Fruit fly (Drosophila melanogaster) whole organism, embryonic: ENCODE data around the gene CG4730.

Experiments used
- Atf-2 ChIP-seq: fragments of 200-800 bp; sonication (Bioruptor generic); optimal IDR thresholded peaks from 2 replicates; lab custom pipeline; 2016; ENCODE audit warnings: missing biosample characterization, missing genetic modification characterization
- CG17359 ChIP-seq: fragments of 200-800 bp; sonication (Bioruptor generic); optimal IDR thresholded peaks from 3 replicates; lab custom pipeline; 2018; ENCODE audit warnings: missing biosample characterization, mild to moderate bottlenecking, missing genetic modification characterization, moderate library complexity
- CG2120 ChIP-seq: fragments of 200-800 bp; sonication (Bioruptor generic); optimal IDR thresholded peaks from 3 replicates; lab custom pipeline; 2016; ENCODE audit warnings: missing biosample characterization, missing genetic modification characterization
- CG2712 ChIP-seq: fragments of 200-800 bp; optimal IDR thresholded peaks from 3 replicates; lab custom pipeline; 2019; ENCODE audit warnings: missing biosample characterization, mild to moderate bottlenecking, missing genetic modification characterization, moderate library complexity
- CG30431 ChIP-seq: fragments of 200-800 bp; sonication (Bioruptor generic); optimal IDR thresholded peaks from 2 replicates; lab custom pipeline; 2017; ENCODE audit warnings: missing biosample characterization, missing genetic modification characterization
- CG4328 ChIP-seq: fragments of 200-800 bp; sonication (Bioruptor generic); optimal IDR thresholded peaks from 3 replicates; lab custom pipeline; 2017; ENCODE audit warnings: missing biosample characterization, missing genetic modification reagents, missing genetic modification characterization
- CG4730 ChIP-seq: fragments of 200-800 bp; sonication (Bioruptor generic); IDR thresholded peaks from 2 replicates; pipeline ENCODE4 v1.3.6; 2022; ENCODE audit warnings: missing biosample characterization, missing genetic modification characterization
- CG5180 ChIP-seq: fragments of 200-800 bp; sonication (Bioruptor generic); optimal IDR thresholded peaks from 3 replicates; lab custom pipeline; 2017; ENCODE audit warnings: missing biosample characterization, missing genetic modification characterization, mild to moderate bottlenecking, moderate library complexity, missing genetic modification reagents
- CG6791 ChIP-seq: fragments of 200-800 bp; sonication (Bioruptor generic); IDR thresholded peaks from 3 replicates; pipeline ENCODE4 v1.3.6; 2022; ENCODE audit warnings: missing biosample characterization, missing genetic modification characterization; ENCODE audit not compliant: partially characterized antibody
- CG7271 ChIP-seq: fragments of 200-800 bp; sonication (Bioruptor generic); optimal IDR thresholded peaks from 2 replicates; lab custom pipeline; 2018; ENCODE audit warnings: missing biosample characterization, mild to moderate bottlenecking, missing genetic modification characterization, moderate library complexity
- CG7839 ChIP-seq: fragments of 200-800 bp; sonication (Bioruptor generic); optimal IDR thresholded peaks from 3 replicates; lab custom pipeline; 2018; ENCODE audit warnings: missing biosample characterization, mild to moderate bottlenecking, missing genetic modification characterization, moderate library complexity
- CG8089 ChIP-seq: fragments of 200-800 bp; sonication (Bioruptor generic); optimal IDR thresholded peaks from 3 replicates; lab custom pipeline; 2016; ENCODE audit warnings: missing biosample characterization, missing genetic modification characterization
- CG9609 ChIP-seq: fragments of 200-800 bp; sonication (Bioruptor generic); optimal IDR thresholded peaks from 3 replicates; lab custom pipeline; 2016; ENCODE audit warnings: missing biosample characterization, missing genetic modification characterization
- Camta ChIP-seq: fragments of 200-800 bp; sonication (Bioruptor generic); optimal IDR thresholded peaks from 2 replicates; lab custom pipeline; 2016; ENCODE audit warnings: missing biosample characterization, missing genetic modification characterization
- CkIIα-i1 ChIP-seq: fragments of 200-800 bp; sonication (Bioruptor generic); IDR thresholded peaks from 2 replicates; pipeline ENCODE4 v1.3.6; 2022; ENCODE audit warnings: missing biosample characterization, missing genetic modification characterization
- D ChIP-seq, 2 experiments: fragments of 200-800 bp in 1 of 2; fragments of >200 bp in 1 of 2; sonication (Bioruptor generic) in 1 of 2; optimal IDR thresholded peaks; 2 replicates in 1 of 2; 3 replicates in 1 of 2; lab custom pipeline; 2017; ENCODE audit warnings: mild to moderate bottlenecking in 1 of 2, missing biosample characterization in 1 of 2, missing genetic modification characterization in 1 of 2, missing genetic modification reagents in 1 of 2
- D19A ChIP-seq: fragments of 200-800 bp; optimal IDR thresholded peaks from 3 replicates; lab custom pipeline; 2019; ENCODE audit warnings: missing biosample characterization, mild to moderate bottlenecking, missing genetic modification characterization, moderate library complexity
- Eip74EF ChIP-seq, 2 experiments: fragments of 200-800 bp in 1 of 2; fragments of >200 bp in 1 of 2; sonication (Bioruptor generic) in 1 of 2; optimal IDR thresholded peaks; 2 replicates each; lab custom pipeline; 2017 to 2019; ENCODE audit warnings: missing biosample characterization in 2 of 2, missing genetic modification characterization in 2 of 2, mild to moderate bottlenecking in 1 of 2, moderate library complexity in 1 of 2
- Ets65A ChIP-seq: fragments of 200-800 bp; sonication (Bioruptor generic); peaks from one replicate; lab custom pipeline; 2016; ENCODE audit warnings: missing biosample characterization, missing genetic modification characterization
- Fer2 ChIP-seq: fragments of 200-800 bp; sonication (Bioruptor generic); optimal IDR thresholded peaks from 2 replicates; lab custom pipeline; 2018; ENCODE audit warnings: missing biosample characterization, mild to moderate bottlenecking, missing genetic modification characterization, moderate library complexity
- HLH4C ChIP-seq: fragments of 200-800 bp; sonication (Bioruptor generic); IDR thresholded peaks from 3 replicates; pipeline ENCODE4 v1.3.6; 2022; ENCODE audit warnings: missing biosample characterization, missing genetic modification characterization; ENCODE audit not compliant: partially characterized antibody
- HmgZ ChIP-seq: fragments of 200-800 bp; sonication (Bioruptor generic); optimal IDR thresholded peaks from 2 replicates; lab custom pipeline; 2018; ENCODE audit warnings: missing biosample characterization, mild to moderate bottlenecking, missing genetic modification characterization
- Hmr ChIP-seq: fragments of 200-800 bp; sonication (Bioruptor generic); optimal IDR thresholded peaks from 3 replicates; lab custom pipeline; 2017; ENCODE audit warnings: mild to moderate bottlenecking, missing biosample characterization, missing genetic modification reagents, missing genetic modification characterization
- Med ChIP-seq: fragments of 200-800 bp; sonication (Bioruptor generic); peaks from one replicate; lab custom pipeline; 2016; ENCODE audit warnings: missing biosample characterization, missing genetic modification characterization, mild to moderate bottlenecking, inconsistent platforms, moderate library complexity
- Nf-YA ChIP-seq: fragments of 200-800 bp; sonication (Bioruptor generic); IDR thresholded peaks from 2 replicates; pipeline ENCODE4 v1.3.6; 2022; ENCODE audit warnings: missing biosample characterization, missing genetic modification characterization
- Oli ChIP-seq: fragments of 200-800 bp; sonication (Bioruptor generic); optimal IDR thresholded peaks from 2 replicates; lab custom pipeline; 2018; ENCODE audit warnings: missing biosample characterization, mild to moderate bottlenecking, missing genetic modification characterization, moderate library complexity
- Poxn ChIP-seq: fragments of 200-800 bp; sonication (Bioruptor generic); IDR thresholded peaks from 2 replicates; pipeline ENCODE4 v1.3.6; 2022; ENCODE audit warnings: missing biosample characterization, missing genetic modification characterization
- Taf1 ChIP-seq: fragments of 200-800 bp; sonication (Bioruptor generic); IDR thresholded peaks from 2 replicates; pipeline ENCODE4 v1.3.6; 2022; ENCODE audit warnings: missing biosample characterization, missing genetic modification characterization
- Xbp1 ChIP-seq: fragments of 200-800 bp; sonication (Bioruptor generic); optimal IDR thresholded peaks from 3 replicates; lab custom pipeline; 2016; ENCODE audit warnings: missing biosample characterization, mild to moderate bottlenecking, missing genetic modification characterization
- aop ChIP-seq: fragments of 200-800 bp; sonication (Bioruptor generic); IDR thresholded peaks from 2 replicates; pipeline ENCODE4 v1.3.6; 2022; ENCODE audit warnings: missing biosample characterization, missing genetic modification characterization
- cg ChIP-seq: fragments of 200-800 bp; sonication (Bioruptor generic); optimal IDR thresholded peaks from 3 replicates; lab custom pipeline; 2019; ENCODE audit warnings: missing biosample characterization, mild to moderate bottlenecking, missing genetic modification characterization, moderate library complexity
- dmrt11E ChIP-seq: fragments of 200-800 bp; sonication (Bioruptor generic); optimal IDR thresholded peaks from 3 replicates; lab custom pipeline; 2018; ENCODE audit warnings: missing biosample characterization, mild to moderate bottlenecking, missing genetic modification characterization, moderate library complexity
- dmrt99B ChIP-seq: fragments of 200-800 bp; sonication (Bioruptor generic); optimal IDR thresholded peaks from 2 replicates; lab custom pipeline; 2018; ENCODE audit warnings: missing biosample characterization, mild to moderate bottlenecking, missing genetic modification characterization, moderate library complexity
- ewg ChIP-seq: fragments of 200-800 bp; sonication (Bioruptor generic); optimal IDR thresholded peaks from 3 replicates; lab custom pipeline; 2017; ENCODE audit warnings: mild to moderate bottlenecking, missing biosample characterization, missing genetic modification reagents, missing genetic modification characterization
- fd3F ChIP-seq: fragments of 200-800 bp; sonication (Bioruptor generic); optimal IDR thresholded peaks from 2 replicates; lab custom pipeline; 2018; ENCODE audit warnings: missing biosample characterization, mild to moderate bottlenecking, missing genetic modification characterization, moderate library complexity
- her ChIP-seq: fragments of 200-800 bp; sonication (Bioruptor generic); optimal IDR thresholded peaks from 2 replicates; lab custom pipeline; 2016; ENCODE audit warnings: missing biosample characterization, missing genetic modification characterization
- insv ChIP-seq, 2 experiments: fragments of 200-800 bp; sonication (Bioruptor generic); optimal IDR thresholded peaks; 3 replicates each; lab custom pipeline; 2016 to 2018; ENCODE audit warnings: missing biosample characterization in 2 of 2, missing genetic modification characterization in 2 of 2
- nom ChIP-seq: fragments of 200-800 bp; sonication (Bioruptor generic); optimal IDR thresholded peaks from 2 replicates; lab custom pipeline; 2017; ENCODE audit warnings: missing biosample characterization, missing genetic modification characterization, mild to moderate bottlenecking, moderate library complexity, missing genetic modification reagents
- pum ChIP-seq: fragments of 200-800 bp; sonication (Bioruptor generic); optimal IDR thresholded peaks from 2 replicates; lab custom pipeline; 2016; ENCODE audit warnings: missing biosample characterization, missing genetic modification characterization
- repo ChIP-seq: fragments of 200-800 bp; sonication (Bioruptor generic); optimal IDR thresholded peaks from 2 replicates; lab custom pipeline; 2016; ENCODE audit warnings: missing biosample characterization, missing genetic modification characterization
- sima ChIP-seq: fragments of 200-800 bp; sonication (Bioruptor generic); optimal IDR thresholded peaks from 2 replicates; lab custom pipeline; 2016; ENCODE audit warnings: missing biosample characterization, missing genetic modification characterization
- slbo ChIP-seq: fragments of 200-800 bp; sonication (Bioruptor generic); IDR thresholded peaks from 2 replicates; pipeline ENCODE4 v1.3.6; 2022; ENCODE audit warnings: missing biosample characterization, missing genetic modification characterization
- slp2 ChIP-seq: fragments of 200-800 bp; sonication (Bioruptor generic); optimal IDR thresholded peaks from 2 replicates; lab custom pipeline; 2016; ENCODE audit warnings: missing biosample characterization, missing genetic modification characterization
- sna ChIP-seq: fragments of 200-800 bp; sonication (Bioruptor generic); IDR thresholded peaks from 2 replicates; pipeline ENCODE4 v1.3.6; 2022; ENCODE audit warnings: missing biosample characterization, missing genetic modification characterization; ENCODE audit not compliant: partially characterized antibody
- so ChIP-seq: fragments of 200-800 bp; sonication (Bioruptor generic); IDR thresholded peaks from 3 replicates; pipeline ENCODE4 v1.3.6; 2022; ENCODE audit warnings: missing biosample characterization, missing genetic modification characterization
- stwl ChIP-seq: fragments of 200-800 bp; sonication (Bioruptor generic); optimal IDR thresholded peaks from 3 replicates; lab custom pipeline; 2018; ENCODE audit warnings: missing biosample characterization, mild to moderate bottlenecking, missing genetic modification characterization, moderate library complexity
- tll ChIP-seq, 2 experiments: fragments of 200-800 bp in 1 of 2; fragments of >200 bp in 1 of 2; sonication (Bioruptor generic) in 1 of 2; optimal IDR thresholded peaks; 2 replicates each; lab custom pipeline; 2017 to 2019; ENCODE audit warnings: missing biosample characterization in 2 of 2, missing genetic modification characterization in 2 of 2, mild to moderate bottlenecking in 1 of 2, moderate library complexity in 1 of 2
- trem ChIP-seq: fragments of 200-800 bp; optimal IDR thresholded peaks from 3 replicates; lab custom pipeline; 2019; ENCODE audit warnings: missing biosample characterization, mild to moderate bottlenecking, missing genetic modification characterization, moderate library complexity
- tup ChIP-seq: fragments of 200-800 bp; sonication (Bioruptor generic); optimal IDR thresholded peaks from 2 replicates; lab custom pipeline; 2016; ENCODE audit warnings: missing biosample characterization, mild to moderate bottlenecking, missing genetic modification characterization, moderate library complexity

CG4730 gene

DNA sequence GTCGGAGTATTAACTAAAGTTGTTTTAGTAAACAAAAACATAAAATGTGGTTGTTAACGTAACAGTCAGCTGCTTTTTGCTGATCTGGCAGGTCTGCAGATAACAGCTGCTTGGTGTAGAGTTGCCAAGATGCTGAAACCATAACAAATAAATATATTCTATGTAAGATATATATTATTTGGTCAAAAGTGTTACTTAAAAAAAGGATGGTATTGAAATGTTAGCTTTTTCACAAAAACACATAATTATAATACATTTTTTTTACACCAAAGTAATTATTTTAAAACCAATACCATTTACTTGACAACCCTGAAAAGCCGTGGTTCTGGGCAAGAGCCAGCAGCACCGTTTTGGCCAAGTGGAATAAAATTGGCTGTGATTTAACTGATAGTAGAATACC lies 2.0 kb upstream of the CG4730 start, which contains the start of the genes CG4743 and Idh3g (continued):
- TF ChIP-seq slp2 (GFP tag; lab: Kevin White, UChicago) (peak; percentile 47), D (optimal IDR thresholded peaks at IDR 0.05; lab: Kevin White, UChicago) (no peak), D (GFP tag; optimal IDR thresholded peaks at IDR 0.05; lab: Kevin White, UChicago) (peak; percentile 95), HmgZ (tag; lab: Kevin White, UChicago) (peak; percentile 98), dmrt11E (tag; lab: Kevin White, UChicago) (peak; percentile 99), Eip74EF (GFP tag; optimal IDR thresholded peaks at IDR 0.05; lab: Kevin White, UChicago) (peak in 1 of 2 experiments; percentile 96), Camta (GFP tag; lab: Kevin White, UChicago) (peak; percentile 75), D19A (peak; percentile 95), Taf1 (peak; percentile 87), Med (GFP tag; lab: Kevin White, UChicago) (peak; percentile 96), ewg (GFP tag; lab: Kevin White, UChicago) (peak; percentile 92), fd3F (GFP tag; lab: Kevin White, UChicago) (peak; percentile 97), CG17359 (peak; percentile 98), repo (GFP tag; lab: Kevin White, UChicago) (peak; percentile 64), CG7839 (tag; lab: Kevin White, UChicago) (peak; percentile 98), CG8089 (GFP tag; lab: Kevin White, UChicago) (peak; percentile 61), HLH4C (no peak), Nf-YA (GFP tag; lab: Robert Waterston, UW) (peak; percentile 93), CkIIα-i1 (no peak), so (GFP tag; lab: Robert Waterston, UW) (peak; percentile 97), Xbp1 (GFP tag; lab: Kevin White, UChicago) (peak; percentile 97), Oli (tag; lab: Kevin White, UChicago) (peak; percentile 96), CG2120 (GFP tag; lab: Kevin White, UChicago) (peak; percentile 93), CG5180 (GFP tag; lab: Kevin White, UChicago) (peak; percentile 83), Atf-2 (GFP tag; lab: Kevin White, UChicago) (peak; percentile 60), Poxn (peak; percentile 71), insv (GFP tag; optimal IDR thresholded peaks at IDR 0.05; lab: Kevin White, UChicago) (peak in 1 of 2 experiments; percentile 79), aop (0 out of 2 replicates have a peak, but pooled peaks have one; percentile 5), nom (GFP tag; lab: Kevin White, UChicago) (peak; percentile 93), CG7271 (tag; lab: Kevin White, UChicago) (peak; percentile 97), CG30431 (GFP tag; lab: Kevin White, UChicago) (peak; percentile 93), Fer2 (peak; percentile 95), Ets65A (peak; percentile 92), cg (GFP tag; lab: Kevin White, UChicago) (no peak), sima (GFP tag; lab: Kevin White, UChicago) (peak; percentile 22), CG2712 (tag; lab: Kevin White, UChicago) (peak; percentile 99), tup (peak; percentile 89), CG6791 (GFP tag; lab: Robert Waterston, UW) (no peak), CG9609 (GFP tag; lab: Kevin White, UChicago) (peak; percentile 59), CG4328 (GFP tag; lab: Kevin White, UChicago) (peak; percentile 96), trem (tag; lab: Kevin White, UChicago) (peak; percentile 97), sna (GFP tag; lab: Robert Waterston, UW) (no peak), slbo (GFP tag; lab: Robert Waterston, UW) (peak; percentile 96), dmrt99B (peak; percentile 97), pum (GFP tag; lab: Kevin White, UChicago) (peak; percentile 68), Hmr (GFP tag; lab: Kevin White, UChicago) (peak; percentile 97), CG4730 (GFP tag; lab: Robert Waterston, UW) (peak; percentile 98), tll (GFP tag; optimal IDR thresholded peaks at IDR 0.05; lab: Kevin White, UChicago) (peak in 1 of 2 experiments; percentile 71), stwl (peak; percentile 91), her (GFP tag; lab: Kevin White, UChicago) (peak; percentile 54)
